Fruit fly (Drosophila melanogaster) ovary, adult (tissue): Measurements from ENCODE around the gene mRpL14.

Source experiments
- CG17801 ChIP-seq: fragments of 200-800 bp; optimal IDR thresholded peaks from 2 replicates; lab custom pipeline; 2019; ENCODE audit warnings: missing biosample characterization, mild to moderate bottlenecking, missing genetic modification characterization, moderate library complexity; ENCODE audit not compliant: partially characterized antibody

mRpL14 gene

dm6 chrX:2296230-2297044 lies 48.0 kb downstream of the mRpL14 start:
- peak; percentile 81 for TF ChIP-seq CG17801

dm6 chrX:2295435-2296229 lies 48.8 kb downstream of the mRpL14 start, which contains the start of gene Raf:
Gene Raf (plus strand): TSS chrX:2295466.
- peak; percentile 39 for TF ChIP-seq CG17801

dm6 chrX:2294474-2295434 lies 49.7 kb downstream of the mRpL14 start:
- peak; percentile 46 for TF ChIP-seq CG17801
